Fruit fly (Drosophila melanogaster) whole organism, embryonic: ENCODE measurements around the gene Arv1.
"Not testable (repeated sequence)": the region's sequence is repeated elsewhere in the genome, so short reads cannot be mapped to it uniquely, and the experiment has no call there.

Experiments
- BtbVII ChIP-seq: fragments of 200-800 bp; sonication (Bioruptor generic); optimal IDR thresholded peaks from 3 replicates; lab custom pipeline; 2017; ENCODE audit warnings: missing biosample characterization, mild to moderate bottlenecking, missing genetic modification characterization
- CG10147 ChIP-seq: fragments of 200-800 bp; sonication (Bioruptor generic); optimal IDR thresholded peaks from 2 replicates; lab custom pipeline; 2019; ENCODE audit warnings: missing biosample characterization, mild to moderate bottlenecking, missing genetic modification characterization, moderate library complexity
- CG10321 ChIP-seq: fragments of 200-800 bp; sonication (Bioruptor generic); IDR thresholded peaks from 2 replicates; pipeline ENCODE4 v1.3.6; 2022; ENCODE audit warnings: missing biosample characterization, missing genetic modification characterization
- CG10543 ChIP-seq: fragments of 200-800 bp; sonication (Bioruptor generic); optimal IDR thresholded peaks from 3 replicates; lab custom pipeline; 2017; ENCODE audit warnings: missing biosample characterization, mild to moderate bottlenecking, missing genetic modification characterization, moderate library complexity
- CG12769 ChIP-seq: fragments of 200-800 bp; sonication (Bioruptor generic); optimal IDR thresholded peaks from 2 replicates; lab custom pipeline; 2019; ENCODE audit warnings: missing biosample characterization, mild to moderate bottlenecking, missing genetic modification characterization, moderate library complexity
- CG13894 ChIP-seq: fragments of 200-800 bp; sonication (Bioruptor generic); optimal IDR thresholded peaks from 3 replicates; lab custom pipeline; 2018; ENCODE audit warnings: missing biosample characterization, mild to moderate bottlenecking, missing genetic modification characterization, moderate library complexity
- CG2120 ChIP-seq: fragments of 200-800 bp; sonication (Bioruptor generic); optimal IDR thresholded peaks from 3 replicates; lab custom pipeline; 2016; ENCODE audit warnings: missing biosample characterization, missing genetic modification characterization
- CG31441 ChIP-seq: fragments of 200-800 bp; sonication (Bioruptor generic); IDR thresholded peaks from 2 replicates; pipeline ENCODE4 v1.3.6; 2022; ENCODE audit warnings: missing biosample characterization, missing genetic modification characterization
- CG3407 ChIP-seq: fragments of 200-800 bp; sonication (Bioruptor generic); optimal IDR thresholded peaks from 2 replicates; lab custom pipeline; 2018; ENCODE audit warnings: missing biosample characterization, mild to moderate bottlenecking, missing genetic modification characterization
- CG3726 ChIP-seq: fragments of 200-800 bp; sonication (Bioruptor generic); IDR thresholded peaks from 3 replicates; pipeline ENCODE4, ENCODE4 v1.3.6; 2022; ENCODE audit warnings: missing biosample characterization, missing genetic modification characterization
- CG4854 ChIP-seq: fragments of 200-800 bp; sonication (Bioruptor generic); optimal IDR thresholded peaks from 2 replicates; lab custom pipeline; 2016; ENCODE audit warnings: missing biosample characterization, missing genetic modification characterization, inconsistent platforms
- CG6689 ChIP-seq: fragments of 200-800 bp; sonication (Bioruptor generic); IDR thresholded peaks from 2 replicates; pipeline ENCODE4 v1.3.6; 2022; ENCODE audit warnings: missing biosample characterization, missing genetic modification characterization
- CG7556 ChIP-seq: fragments of 200-800 bp; sonication (Bioruptor generic); optimal IDR thresholded peaks from 2 replicates; lab custom pipeline; 2017; ENCODE audit warnings: missing biosample characterization, mild to moderate bottlenecking, missing genetic modification characterization
- CG7839 ChIP-seq: fragments of 200-800 bp; sonication (Bioruptor generic); optimal IDR thresholded peaks from 3 replicates; lab custom pipeline; 2018; ENCODE audit warnings: missing biosample characterization, mild to moderate bottlenecking, missing genetic modification characterization, moderate library complexity
- CG7963 ChIP-seq: fragments of 200-800 bp; sonication (Bioruptor generic); IDR thresholded peaks from 3 replicates; pipeline ENCODE4 v1.3.6; 2022; ENCODE audit warnings: missing biosample characterization, missing genetic modification characterization; ENCODE audit not compliant: partially characterized antibody
- CG8388 ChIP-seq: fragments of 200-800 bp; sonication (Bioruptor generic); optimal IDR thresholded peaks from 2 replicates; lab custom pipeline; 2019; ENCODE audit warnings: missing biosample characterization, mild to moderate bottlenecking, missing genetic modification characterization, moderate library complexity
- D19A ChIP-seq: fragments of 200-800 bp; optimal IDR thresholded peaks from 3 replicates; lab custom pipeline; 2019; ENCODE audit warnings: missing biosample characterization, mild to moderate bottlenecking, missing genetic modification characterization, moderate library complexity
- D19B ChIP-seq: fragments of 200-800 bp; sonication (Bioruptor generic); optimal IDR thresholded peaks from 2 replicates; lab custom pipeline; 2017; ENCODE audit warnings: missing biosample characterization, mild to moderate bottlenecking, missing genetic modification characterization
- Dfd ChIP-seq, 2 experiments: fragments of >200 bp; optimal IDR thresholded peaks; 2 replicates each; lab custom pipeline; 2017; ENCODE audit warnings: missing biosample characterization in 2 of 2, missing genetic modification characterization in 2 of 2
- Mrtf ChIP-seq: fragments of 200-800 bp; sonication (Bioruptor generic); IDR thresholded peaks from 3 replicates; pipeline ENCODE4 v1.3.6; 2022; ENCODE audit warnings: missing biosample characterization, missing genetic modification characterization
- NFAT ChIP-seq: fragments of 200-800 bp; sonication (Bioruptor generic); IDR thresholded peaks from 2 replicates; pipeline ENCODE4 v1.3.6; 2022; ENCODE audit warnings: missing biosample characterization, missing genetic modification characterization
- Pdp1 ChIP-seq, 2 experiments: fragments of 200-800 bp; sonication (Bioruptor generic); optimal IDR thresholded peaks; 3 replicates each; lab custom pipeline; 2016; ENCODE audit warnings: missing biosample characterization in 2 of 2, missing genetic modification characterization in 2 of 2, mild to moderate bottlenecking in 1 of 2, moderate library complexity in 1 of 2
- Side ChIP-seq: fragments of 200-800 bp; sonication (Bioruptor generic); optimal IDR thresholded peaks from 2 replicates; lab custom pipeline; 2016; ENCODE audit warnings: missing biosample characterization, missing genetic modification characterization
- Tbp ChIP-seq: fragments of >200 bp; optimal IDR thresholded peaks from 2 replicates; lab custom pipeline; 2018; ENCODE audit warnings: missing biosample characterization, missing genetic modification characterization
- Trl ChIP-seq, 3 experiments: fragments of >200 bp in 2 of 3; fragments of 200-800 bp in 1 of 3; sonication (Bioruptor generic) in 1 of 3; optimal IDR thresholded peaks; 2 replicates in 1 of 3; 3 replicates in 2 of 3; lab custom pipeline; 2016 to 2017; ENCODE audit warnings: missing biosample characterization in 1 of 3, missing genetic modification characterization in 1 of 3
- YL-1 ChIP-seq: fragments of 200-800 bp; sonication (Bioruptor generic); optimal IDR thresholded peaks from 3 replicates; lab custom pipeline; 2017; ENCODE audit warnings: missing biosample characterization, mild to moderate bottlenecking, missing genetic modification characterization
- ac ChIP-seq: fragments of 200-800 bp; sonication (Bioruptor generic); optimal IDR thresholded peaks from 3 replicates; lab custom pipeline; 2017; ENCODE audit warnings: missing biosample characterization, mild to moderate bottlenecking, missing genetic modification characterization
- ara ChIP-seq: fragments of 200-800 bp; sonication (Bioruptor generic); IDR thresholded peaks from 2 replicates; pipeline ENCODE4 v1.3.6; 2022; ENCODE audit warnings: missing biosample characterization, missing genetic modification characterization
- ato ChIP-seq: fragments of 200-800 bp; sonication (Bioruptor generic); IDR thresholded peaks from 2 replicates; pipeline ENCODE4 v1.3.6; 2022; ENCODE audit warnings: missing biosample characterization, missing genetic modification characterization; ENCODE audit not compliant: partially characterized antibody
- br ChIP-seq: fragments of >200 bp; optimal IDR thresholded peaks from 2 replicates; lab custom pipeline; 2017
- caup ChIP-seq: fragments of 200-800 bp; sonication (Bioruptor generic); optimal IDR thresholded peaks from 3 replicates; lab custom pipeline; 2017; ENCODE audit warnings: missing biosample characterization, mild to moderate bottlenecking, missing genetic modification characterization, moderate library complexity; ENCODE audit not compliant: severe bottlenecking
- cg ChIP-seq: fragments of 200-800 bp; sonication (Bioruptor generic); optimal IDR thresholded peaks from 3 replicates; lab custom pipeline; 2019; ENCODE audit warnings: missing biosample characterization, mild to moderate bottlenecking, missing genetic modification characterization, moderate library complexity
- chm ChIP-seq: fragments of 200-800 bp; sonication (Bioruptor generic); IDR thresholded peaks from 2 replicates; pipeline ENCODE4 v1.3.6; 2022; ENCODE audit warnings: missing biosample characterization, missing genetic modification characterization
- exex ChIP-seq: fragments of 200-800 bp; sonication (Bioruptor generic); optimal IDR thresholded peaks from 4 replicates; lab custom pipeline; 2018; ENCODE audit warnings: missing biosample characterization, mild to moderate bottlenecking, missing genetic modification characterization, moderate library complexity
- fd102C ChIP-seq: fragments of 200-800 bp; sonication (Bioruptor generic); optimal IDR thresholded peaks from 2 replicates; lab custom pipeline; 2018; ENCODE audit warnings: missing biosample characterization, mild to moderate bottlenecking, missing genetic modification characterization, moderate library complexity
- ind ChIP-seq: fragments of 200-800 bp; sonication (Bioruptor generic); optimal IDR thresholded peaks from 3 replicates; lab custom pipeline; 2016; ENCODE audit warnings: missing biosample characterization, missing genetic modification characterization
- inv ChIP-seq: fragments of 200-800 bp; sonication (Bioruptor generic); IDR thresholded peaks from 2 replicates; pipeline ENCODE4 v1.3.6; 2022; ENCODE audit warnings: missing biosample characterization, missing genetic modification characterization; ENCODE audit not compliant: partially characterized antibody
- klu ChIP-seq: fragments of 200-800 bp; sonication (Bioruptor generic); IDR thresholded peaks from 2 replicates; pipeline ENCODE4 v1.3.6; 2022; ENCODE audit warnings: missing biosample characterization, missing genetic modification characterization
- lilli ChIP-seq: fragments of 200-800 bp; sonication (Bioruptor generic); optimal IDR thresholded peaks from 3 replicates; lab custom pipeline; 2016; ENCODE audit warnings: missing biosample characterization, missing genetic modification characterization
- maf-S ChIP-seq: fragments of 200-800 bp; sonication (Bioruptor generic); optimal IDR thresholded peaks from 2 replicates; lab custom pipeline; 2016; ENCODE audit warnings: missing biosample characterization, missing genetic modification characterization
- row ChIP-seq: fragments of 200-800 bp; sonication (Bioruptor generic); IDR thresholded peaks from 3 replicates; pipeline ENCODE4 v1.3.6; 2022; ENCODE audit warnings: missing biosample characterization, missing genetic modification characterization
- scrt ChIP-seq: fragments of 200-800 bp; sonication (Bioruptor generic); optimal IDR thresholded peaks from 2 replicates; lab custom pipeline; 2018; ENCODE audit warnings: missing biosample characterization, mild to moderate bottlenecking, missing genetic modification characterization, moderate library complexity
- sd ChIP-seq: fragments of 200-800 bp; sonication (Bioruptor generic); optimal IDR thresholded peaks from 3 replicates; lab custom pipeline; 2018; ENCODE audit warnings: missing biosample characterization, mild to moderate bottlenecking, missing genetic modification characterization, moderate library complexity
- sens ChIP-seq: fragments of 200-800 bp; sonication (Bioruptor generic); peaks from one replicate; lab custom pipeline; 2016; ENCODE audit warnings: missing biosample characterization, missing genetic modification characterization
- shn ChIP-seq: fragments of 200-800 bp; sonication (Bioruptor generic); optimal IDR thresholded peaks from 3 replicates; lab custom pipeline; 2016; ENCODE audit warnings: missing biosample characterization, missing genetic modification characterization
- sob ChIP-seq: fragments of 200-800 bp; sonication (Bioruptor generic); IDR thresholded peaks from 2 replicates; pipeline ENCODE4 v1.3.6; 2022; ENCODE audit warnings: missing biosample characterization, missing genetic modification characterization
- sr ChIP-seq: fragments of 200-800 bp; sonication (Bioruptor generic); IDR thresholded peaks from 3 replicates; pipeline ENCODE4 v1.3.6; 2022; ENCODE audit warnings: missing biosample characterization, missing genetic modification characterization
- sug ChIP-seq: fragments of 200-800 bp; optimal IDR thresholded peaks from 2 replicates; lab custom pipeline; 2019; ENCODE audit warnings: missing biosample characterization, mild to moderate bottlenecking, missing genetic modification characterization, moderate library complexity

The Arv1 gene

dm6 chr3L:21501928-21502327 lies 27.2 kb downstream of the Arv1 start (continued):
- no peak for TF ChIP-seq Side (GFP tag; lab: Kevin White, UChicago)
- no peak for TF ChIP-seq scrt (GFP tag; lab: Kevin White, UChicago)
- TF ChIP-seq ato (GFP tag; lab: Robert Waterston, UW), result no peak
- TF ChIP-seq NFAT (GFP tag; lab: Robert Waterston, UW), result no peak
- TF ChIP-seq CG10321, result no peak
- TF ChIP-seq Pdp1 (GFP tag; optimal IDR thresholded peaks at IDR 0.05; lab: Kevin White, UChicago), result peak in 1 of 2 experiments; percentile 18
- no peak for TF ChIP-seq shn
- TF ChIP-seq CG3407 (GFP tag; lab: Kevin White, UChicago), result no peak
- no peak for TF ChIP-seq inv (GFP tag; lab: Robert Waterston, UW)
- TF ChIP-seq fd102C (GFP tag; lab: Kevin White, UChicago), result no peak
- peak; percentile 5 for TF ChIP-seq CG2120 (GFP tag; lab: Kevin White, UChicago)
- TF ChIP-seq Tbp, result no peak
- TF ChIP-seq CG7839 (tag; lab: Kevin White, UChicago), result peak; percentile 27
- no peak for TF ChIP-seq Mrtf (GFP tag; lab: Robert Waterston, UW)
- no peak for TF ChIP-seq ind (GFP tag; lab: Kevin White, UChicago)
- no peak for TF ChIP-seq ara (GFP tag; lab: Robert Waterston, UW)
- TF ChIP-seq CG8388 (GFP tag; lab: Kevin White, UChicago), result no peak
- TF ChIP-seq lilli, result peak; percentile 25
- no peak for TF ChIP-seq CG7963 (GFP tag; lab: Robert Waterston, UW)
- no peak for TF ChIP-seq ac (GFP tag; lab: Kevin White, UChicago)
- TF ChIP-seq CG3726 (GFP tag; lab: Robert Waterston, UW), result no peak
- peak; percentile 5 for TF ChIP-seq BtbVII (GFP tag; lab: Kevin White, UChicago)
- no peak for TF ChIP-seq CG31441 (GFP tag; lab: Robert Waterston, UW)
- no peak for TF ChIP-seq CG7556 (GFP tag; lab: Kevin White, UChicago)
- no peak for TF ChIP-seq br (lab: Kevin White, UChicago)
- peak; percentile 9; the same call in 1 of the 2 replicates for TF ChIP-seq sob (GFP tag; lab: Robert Waterston, UW)
- no peak for TF ChIP-seq maf-S
- TF ChIP-seq exex (tag; lab: Kevin White, UChicago), result peak; percentile 51
- no peak for TF ChIP-seq caup (GFP tag; lab: Kevin White, UChicago)
- TF ChIP-seq sr (GFP tag; lab: Robert Waterston, UW), result no peak
- peak; percentile 64; the same call in 2 of the 3 replicates for TF ChIP-seq row
- no peak for TF ChIP-seq CG4854 (GFP tag; lab: Kevin White, UChicago)
- TF ChIP-seq, all 482 proteins: peak for 73

dm6 chr3L:21501172-21501571 lies 28.0 kb downstream of the Arv1 start, which contains the start of gene Est-Q:
Gene Est-Q, plus strand, starts transcription at chr3L:21501421.
- TF ChIP-seq sens (GFP tag; lab: Kevin White, UChicago) (peak; percentile 6), klu (GFP tag; lab: Robert Waterston, UW) (no peak), CG10147 (GFP tag; lab: Kevin White, UChicago) (no peak), sug (tag; lab: Kevin White, UChicago) (peak; percentile 26), YL-1 (GFP tag; lab: Kevin White, UChicago) (no peak), D19B (GFP tag; lab: Kevin White, UChicago) (peak; percentile 46)

DNA sequence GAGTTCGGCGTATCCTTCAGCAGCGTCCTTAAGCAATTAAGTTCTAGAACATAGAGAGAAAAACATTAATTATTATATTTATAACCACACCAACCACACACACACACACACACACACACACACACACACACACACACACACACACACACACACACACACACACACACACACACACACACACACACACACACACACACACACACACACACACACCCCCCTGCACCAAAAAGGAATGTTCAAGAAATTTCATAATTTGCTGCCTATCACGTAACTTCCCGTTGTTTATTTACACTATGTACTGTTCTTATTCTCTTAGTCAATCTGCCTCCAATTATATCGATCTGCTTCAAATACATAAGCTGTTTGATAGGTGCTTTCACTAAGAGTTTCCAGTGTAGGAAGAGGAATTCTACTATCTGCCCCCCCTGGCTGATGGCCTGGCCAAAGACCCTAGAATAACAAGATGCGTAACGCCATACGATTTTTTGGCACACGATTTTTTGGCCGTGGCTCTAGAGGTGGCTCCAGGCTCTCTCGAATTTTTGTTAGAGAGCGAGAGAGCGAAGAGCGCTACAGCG lies 30.6 kb downstream of the Arv1 start:
- TF ChIP-seq cg (peak; percentile 71), CG10543 (peak; percentile 14), CG13894 (tag; lab: Kevin White, UChicago) (peak; percentile 4), CG12769 (tag; lab: Kevin White, UChicago) (peak; percentile 33), CG6689 (0 out of 2 replicates have a peak, but pooled peaks have one; percentile 6), chm (0 out of 2 replicates have a peak, but pooled peaks have one; percentile 33), Trl (optimal IDR thresholded peaks at IDR 0.05; lab: Kevin White, UChicago) (peak in 1 of 2 experiments; percentile 33), Dfd (GFP tag; optimal IDR thresholded peaks at IDR 0.05; lab: Kevin White, UChicago) (peak in 1 of 2 experiments; percentile 69), sug (tag; lab: Kevin White, UChicago) (peak; percentile 84), D19A (tag; lab: Kevin White, UChicago) (peak; percentile 80), sd (peak; percentile 51), Pdp1 (GFP tag; optimal IDR thresholded peaks at IDR 0.05; lab: Kevin White, UChicago) (peak in 1 of 2 experiments; percentile 40)
- TF ChIP-seq Trl (GFP tag; optimal IDR thresholded peaks at IDR 0.05; lab: Kevin White, UChicago), result not testable (repeated sequence)
